Fruit fly (Drosophila melanogaster) whole organism, wandering third instar larva: ENCODE data around the gene Nedd4.
A peak's percentile ranks its signal among the peaks of the same experiment; 100 is the strongest.

ENCODE experiments used
- Abd-B ChIP-seq: fragments of >200 bp; optimal IDR thresholded peaks from 2 replicates; lab custom pipeline; 2017; ENCODE audit warnings: missing biosample characterization, missing genetic modification characterization
- Hr78 ChIP-seq: fragments of >200 bp; optimal IDR thresholded peaks from 2 replicates; lab custom pipeline; 2017; ENCODE audit warnings: missing biosample characterization, missing genetic modification characterization
- Myc ChIP-seq: fragments of >200 bp; optimal IDR thresholded peaks from 2 replicates; lab custom pipeline; 2017
- OdsH ChIP-seq: fragments of 200-800 bp; sonication (Bioruptor generic); optimal IDR thresholded peaks from 2 replicates; lab custom pipeline; 2016; ENCODE audit warnings: missing biosample characterization, mild to moderate bottlenecking, missing genetic modification characterization
- h ChIP-seq: fragments of 200-800 bp; sonication (Bioruptor generic); optimal IDR thresholded peaks from 3 replicates; lab custom pipeline; 2016; ENCODE audit warnings: missing biosample characterization, mild to moderate bottlenecking, missing genetic modification characterization
- usp ChIP-seq: fragments of >200 bp; optimal IDR thresholded peaks from 2 replicates; lab custom pipeline; 2017; ENCODE audit warnings: missing biosample characterization, missing genetic modification characterization

dm6 chr3L:17569737-17570546 lies 40.1 kb downstream of the Nedd4 start:
- TF ChIP-seq Myc (no peak), Hr78 (GFP tag; lab: Kevin White, UChicago) (peak; percentile 42), OdsH (GFP tag; lab: Kevin White, UChicago) (peak; percentile 13), usp (GFP tag; lab: Kevin White, UChicago) (no peak), h (peak; percentile 76), Abd-B (GFP tag; lab: Kevin White, UChicago) (no peak)
